Worm (Caenorhabditis elegans): ENCODE results near the gene ZK1098.3.
A peak's percentile ranks its signal among the peaks of the same experiment; 100 is the strongest.

ZK1098.3 gene

DNA sequence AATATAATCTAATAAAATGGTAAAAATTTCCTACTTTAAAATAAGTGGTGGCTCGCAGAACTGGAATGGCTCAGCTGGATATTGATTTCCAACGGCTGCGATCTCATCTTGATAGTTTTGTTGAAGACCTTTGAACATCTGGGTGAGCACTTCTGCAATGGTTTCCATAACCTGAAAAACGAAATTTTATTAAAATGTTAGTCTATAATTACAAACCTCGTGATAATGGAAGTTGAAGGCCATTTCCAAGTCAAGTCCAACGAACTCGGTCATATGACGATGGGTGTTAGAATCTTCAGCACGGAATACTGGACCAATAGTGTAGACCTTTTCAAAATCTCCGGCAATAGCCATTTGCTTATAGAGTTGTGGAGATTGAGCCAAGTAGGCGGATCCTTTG lies 48.7 kb downstream of the ZK1098.3 start:
- TF ChIP-seq mls-2 (tag; optimal IDR thresholded peaks at IDR 0.05) (no peak), pha-4 (tag; optimal IDR thresholded peaks at IDR 0.05) (no peak), zip-8 (tag; optimal IDR thresholded peaks at IDR 0.05) (no peak), ceh-39 (tag; optimal IDR thresholded peaks at IDR 0.05) (no peak), unc-120 (tag; optimal IDR thresholded peaks at IDR 0.05; ENCODE audit: poor library complexity, severe bottlenecking) (no peak)

DNA sequence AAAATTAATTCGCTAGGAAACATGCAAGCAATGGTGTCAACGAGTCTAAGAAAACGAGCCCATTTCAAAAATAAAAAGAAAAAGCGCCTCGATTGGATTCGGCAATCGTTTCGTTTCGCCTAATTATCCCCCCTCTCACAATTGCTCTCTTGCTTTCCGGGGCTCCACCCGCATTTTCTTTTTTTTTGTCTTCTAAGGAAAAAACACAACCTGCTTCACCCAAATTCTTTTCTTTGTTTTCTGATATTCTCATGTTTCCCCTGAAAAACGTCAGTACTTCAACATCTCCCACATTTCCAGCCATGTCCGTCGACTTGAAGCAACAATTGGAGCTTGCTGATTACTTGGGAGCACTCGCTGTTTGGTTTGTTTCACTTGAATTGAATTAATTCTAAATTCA lies 50.1 kb downstream of the ZK1098.3 start, which contains the start of gene nlp-36:
nlp-36 (plus strand) TSS at position 301 of the 400 bp plus-strand sequence.
- TF ChIP-seq ceh-43 (GFP tag; optimal IDR thresholded peaks at IDR 0.05) (no peak), mls-2 (tag; optimal IDR thresholded peaks at IDR 0.05) (no peak), elt-1 (tag; optimal IDR thresholded peaks at IDR 0.05; ENCODE audit: borderline replicate concordance, insufficient read depth) (no peak), nhr-28 (tag; optimal IDR thresholded peaks at IDR 0.05) (no peak), elt-3 (tag; optimal IDR thresholded peaks at IDR 0.05) (no peak), sem-2 (GFP tag; optimal IDR thresholded peaks at IDR 0.05) (no peak), tbx-8 (GFP tag; optimal IDR thresholded peaks at IDR 0.05) (no peak), nhr-237 (tag; optimal IDR thresholded peaks at IDR 0.05) (no peak), ces-1 (GFP tag; optimal IDR thresholded peaks at IDR 0.05) (no peak), bed-3 (GFP tag; optimal IDR thresholded peaks at IDR 0.05) (no peak), unc-39 (tag; optimal IDR thresholded peaks at IDR 0.05) (no peak), mab-5 (tag; optimal IDR thresholded peaks at IDR 0.05) (no peak), mep-1 (tag; optimal IDR thresholded peaks at IDR 0.05) (no peak), nhr-76 (tag; optimal IDR thresholded peaks at IDR 0.05) (no peak)

DNA sequence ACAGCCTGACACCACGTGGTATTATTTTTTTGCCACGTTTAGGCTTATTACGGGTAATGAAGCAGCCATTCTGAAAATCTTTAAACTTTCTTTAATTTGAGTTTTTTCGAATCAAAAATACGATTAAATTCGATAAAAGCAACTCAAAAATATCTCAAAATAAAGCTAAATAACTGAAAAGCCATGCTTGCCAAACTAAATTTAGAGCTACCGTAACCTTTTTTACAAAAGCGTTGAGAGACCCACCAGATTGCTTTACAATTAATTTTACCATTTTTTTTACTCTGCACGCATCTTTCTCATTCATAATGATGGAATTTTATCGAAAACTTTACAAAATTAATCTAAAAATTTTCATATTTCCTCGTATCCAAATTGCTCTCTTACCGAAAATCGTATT lies 50.5 kb downstream of the ZK1098.3 start:
- TF ChIP-seq drap-1 (GFP tag; optimal IDR thresholded peaks at IDR 0.05) (no peak), ceh-43 (GFP tag; optimal IDR thresholded peaks at IDR 0.05) (no peak), hlh-1 (tag; optimal IDR thresholded peaks at IDR 0.05) (no peak), unc-39 (tag; optimal IDR thresholded peaks at IDR 0.05) (no peak), pha-4 (tag; optimal IDR thresholded peaks at IDR 0.05) (no peak), M03D4.4 (tag; optimal IDR thresholded peaks at IDR 0.05) (no peak), ham-2 (GFP tag; optimal IDR thresholded peaks at IDR 0.05) (no peak), lsy-2 (tag; optimal IDR thresholded peaks at IDR 0.05) (no peak), flh-1 (GFP tag; optimal IDR thresholded peaks at IDR 0.05) (no peak), unc-62 (GFP tag; optimal IDR thresholded peaks at IDR 0.05) (no peak), mep-1 (tag; optimal IDR thresholded peaks at IDR 0.05) (no peak), sem-2 (GFP tag; optimal IDR thresholded peaks at IDR 0.05) (no peak), snpc-4 (tag; optimal IDR thresholded peaks at IDR 0.05) (no peak), sptf-1 (tag; optimal IDR thresholded peaks at IDR 0.05) (no peak), cnd-1 (tag; optimal IDR thresholded peaks at IDR 0.05) (no peak), nhr-76 (tag; optimal IDR thresholded peaks at IDR 0.05) (no peak)

DNA sequence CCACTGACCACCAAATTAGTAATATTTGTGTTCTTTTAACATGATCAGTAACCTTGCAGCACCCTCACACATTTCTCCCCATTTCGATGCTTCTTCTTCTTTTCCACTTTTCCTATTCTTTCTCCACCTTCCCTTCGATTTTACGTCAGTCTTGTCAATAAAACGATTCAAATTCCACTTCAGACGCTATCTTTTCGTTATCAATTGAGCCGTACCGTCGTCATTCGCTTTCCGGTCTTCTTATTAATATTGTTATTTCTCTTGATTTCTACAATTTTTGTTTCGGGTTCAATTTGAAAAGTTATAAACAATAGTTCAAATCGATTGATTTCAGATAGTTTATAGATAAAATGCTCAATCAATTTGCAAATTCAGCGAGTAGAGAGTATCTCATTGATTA lies 51.1 kb downstream of the ZK1098.3 start:
- no peak for TF ChIP-seq drap-1 (GFP tag; optimal IDR thresholded peaks at IDR 0.05)

DNA sequence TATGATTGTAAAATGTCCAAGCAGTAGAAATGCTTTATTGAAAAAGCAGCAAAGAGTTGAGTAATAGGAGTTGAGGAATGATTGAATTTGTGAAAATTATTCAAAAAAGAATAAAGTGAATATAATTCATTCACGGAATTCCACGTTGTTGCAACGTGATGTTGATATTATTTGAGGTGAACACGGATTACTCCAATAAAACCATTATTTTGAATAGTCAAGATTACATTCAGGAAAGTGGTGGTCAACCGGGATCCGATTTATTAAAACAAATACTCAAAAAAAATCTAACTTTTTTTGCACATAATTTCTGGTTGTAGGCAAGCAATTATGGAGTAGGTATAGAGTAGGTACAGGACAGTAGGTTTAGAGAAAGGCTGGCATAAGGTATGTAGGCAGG lies 53.1 kb downstream of the ZK1098.3 start, which contains the start of gene bre-3:
bre-3 (minus strand) TSS at position 101 of the 400 bp plus-strand sequence.
- no peak for TF ChIP-seq zip-8 (tag; optimal IDR thresholded peaks at IDR 0.05)

DNA sequence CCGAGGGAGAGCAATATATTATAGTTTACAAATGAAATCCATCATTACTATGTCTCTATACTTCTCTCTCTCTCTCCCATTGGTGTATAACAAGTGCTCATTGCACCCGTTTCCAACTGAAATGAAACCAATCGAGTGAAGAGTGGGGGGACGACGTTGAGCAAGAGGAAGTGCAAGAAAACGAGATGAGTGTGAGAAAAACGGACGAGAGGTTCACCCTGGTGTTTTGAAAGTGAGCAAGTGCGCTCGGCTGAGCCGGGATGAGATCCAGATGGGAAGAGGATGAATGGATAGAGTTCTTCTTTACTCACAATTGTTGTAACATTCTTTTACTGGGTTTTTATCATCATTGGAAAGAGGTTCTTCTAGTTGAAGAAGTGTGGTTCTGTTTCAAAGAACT lies 54.8 kb downstream of the ZK1098.3 start:
- TF ChIP-seq nhr-76 (tag; optimal IDR thresholded peaks at IDR 0.05) (no peak), elt-1 (tag; optimal IDR thresholded peaks at IDR 0.05; ENCODE audit: borderline replicate concordance, insufficient read depth) (no peak), nhr-28 (tag; optimal IDR thresholded peaks at IDR 0.05) (no peak), tbx-8 (GFP tag; optimal IDR thresholded peaks at IDR 0.05) (no peak), elt-3 (tag; optimal IDR thresholded peaks at IDR 0.05) (no peak), lin-13 (tag; optimal IDR thresholded peaks at IDR 0.05) (no peak), pha-4 (tag; optimal IDR thresholded peaks at IDR 0.05) (no peak), ztf-11 (tag; optimal IDR thresholded peaks at IDR 0.05) (no peak), unc-62 (GFP tag; optimal IDR thresholded peaks at IDR 0.05) (peak; percentile 20), bed-3 (GFP tag; optimal IDR thresholded peaks at IDR 0.05) (no peak), nhr-12 (tag; optimal IDR thresholded peaks at IDR 0.05) (no peak), unc-39 (tag; optimal IDR thresholded peaks at IDR 0.05) (no peak), flh-1 (GFP tag; optimal IDR thresholded peaks at IDR 0.05) (no peak), ceh-39 (tag; optimal IDR thresholded peaks at IDR 0.05) (no peak), ceh-43 (GFP tag; optimal IDR thresholded peaks at IDR 0.05) (no peak), ces-1 (GFP tag; optimal IDR thresholded peaks at IDR 0.05) (peak; percentile 36), cnd-1 (tag; optimal IDR thresholded peaks at IDR 0.05) (peak; percentile 19), ceh-83 (GFP tag; optimal IDR thresholded peaks at IDR 0.05) (no peak), hlh-1 (tag; optimal IDR thresholded peaks at IDR 0.05) (peak; percentile 76), snpc-4 (tag; optimal IDR thresholded peaks at IDR 0.05) (no peak), M03D4.4 (tag; optimal IDR thresholded peaks at IDR 0.05) (no peak), mls-2 (tag; optimal IDR thresholded peaks at IDR 0.05) (no peak), blmp-1 (tag; optimal IDR thresholded peaks at IDR 0.05) (no peak), drap-1 (GFP tag; optimal IDR thresholded peaks at IDR 0.05) (no peak), ham-2 (GFP tag; optimal IDR thresholded peaks at IDR 0.05) (no peak), sptf-1 (tag; optimal IDR thresholded peaks at IDR 0.05) (no peak), lin-32 (GFP tag; optimal IDR thresholded peaks at IDR 0.05) (no peak), lsy-2 (tag; optimal IDR thresholded peaks at IDR 0.05) (no peak), nhr-2 (tag; optimal IDR thresholded peaks at IDR 0.05) (no peak), mep-1 (tag; optimal IDR thresholded peaks at IDR 0.05) (no peak), zip-8 (tag; optimal IDR thresholded peaks at IDR 0.05) (no peak), sem-2 (GFP tag; optimal IDR thresholded peaks at IDR 0.05) (no peak), mab-5 (tag; optimal IDR thresholded peaks at IDR 0.05) (peak; percentile 29), unc-120 (tag; optimal IDR thresholded peaks at IDR 0.05; ENCODE audit: poor library complexity, severe bottlenecking) (no peak), nhr-237 (tag; optimal IDR thresholded peaks at IDR 0.05) (no peak)
